Worm (Caenorhabditis elegans) whole organism, late embryonic: ENCODE measurements around the gene K12H6.6.

Experiments
- F13H6.1 ChIP-seq: sonication (generic microtip); optimal IDR thresholded peaks from 2 replicates; lab custom pipeline; 2016; ENCODE audit warnings: missing genetic modification characterization, missing compliant biosample characterization
- dmd-4 ChIP-seq: sonication (generic microtip); optimal IDR thresholded peaks from 2 replicates; lab custom pipeline; 2016; ENCODE audit warnings: borderline replicate concordance, missing genetic modification characterization, missing compliant biosample characterization
- elt-4 ChIP-seq: sonication (generic microtip); optimal IDR thresholded peaks from 2 replicates; lab custom pipeline; 2016; ENCODE audit warnings: missing genetic modification characterization, missing compliant biosample characterization
- lin-11 ChIP-seq: fragments of 200-800 bp; sonication (Bioruptor generic); optimal IDR thresholded peaks from 2 replicates; lab custom pipeline; 2018; ENCODE audit warnings: mild to moderate bottlenecking, missing genetic modification characterization, missing compliant biosample characterization
- nhr-11 ChIP-seq: fragments of 150-350 bp; optimal IDR thresholded peaks from 2 replicates; lab custom pipeline; 2014; ENCODE audit warnings: missing biosample characterization, missing genetic modification characterization
- tbx-7 ChIP-seq: sonication (generic microtip); optimal IDR thresholded peaks from 2 replicates; lab custom pipeline; 2016; ENCODE audit warnings: missing genotype, missing genetic modification characterization, missing compliant biosample characterization
- zip-5 ChIP-seq: sonication (generic microtip); optimal IDR thresholded peaks from 2 replicates; lab custom pipeline; 2016; ENCODE audit warnings: missing genetic modification characterization, missing compliant biosample characterization

DNA sequence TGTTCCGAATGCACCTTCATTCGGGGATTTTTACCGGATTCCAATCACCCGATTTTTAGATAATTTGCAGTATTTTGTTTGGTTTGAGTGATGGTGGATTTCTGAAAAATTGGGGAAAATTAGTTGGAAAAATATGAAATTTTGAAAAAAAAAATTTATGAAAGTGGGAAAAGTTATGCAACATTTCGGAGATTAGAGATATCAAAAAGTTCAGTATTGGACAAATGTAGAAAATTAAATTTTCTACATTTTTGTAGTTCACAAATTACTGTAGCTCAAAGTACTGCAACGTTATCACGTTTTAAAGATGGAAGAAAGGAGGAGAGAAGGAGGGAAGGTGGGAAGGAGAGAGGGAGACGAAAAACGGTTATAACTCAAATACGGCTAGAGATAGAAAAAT, 21.5 kb upstream of the K12H6.6 start, which contains the start of gene ptc-3:
- TF ChIP-seq lin-11: no peak
- no peak for TF ChIP-seq nhr-11
- no peak for TF ChIP-seq F13H6.1 (tag; lab: Kevin White, UChicago)
- TF ChIP-seq dmd-4 (tag; lab: Kevin White, UChicago): no peak
- no peak for TF ChIP-seq tbx-7 (tag; lab: Kevin White, UChicago)
- no peak for TF ChIP-seq elt-4
- TF ChIP-seq zip-5 (tag; lab: Kevin White, UChicago): no peak
